Worm (Caenorhabditis elegans): ENCODE measurements around the gene Y73B3B.3.
"Not testable (repeated sequence)": the region's sequence is repeated elsewhere in the genome, so short reads cannot be mapped to it uniquely, and the experiment has no call there.

Gene Y73B3B.3

DNA sequence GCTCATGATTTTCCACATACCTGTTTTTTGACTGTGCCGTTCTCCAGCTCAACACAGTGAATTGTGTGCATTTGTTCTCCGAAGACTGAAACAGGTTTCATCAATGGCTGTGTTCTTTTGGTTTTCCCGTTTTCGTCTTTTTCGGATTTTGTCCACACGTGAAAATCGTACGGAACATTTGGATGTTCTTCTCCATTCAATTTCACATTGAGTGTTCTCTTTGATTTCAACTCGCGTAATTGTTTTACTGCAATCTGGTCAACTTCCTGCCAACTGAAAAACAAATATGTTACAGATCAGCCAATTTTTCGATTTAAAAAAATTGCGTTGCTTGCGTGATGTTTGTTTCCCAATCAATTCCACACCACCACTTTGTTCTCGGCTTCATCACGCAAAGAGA is 19.6 kb downstream of the Y73B3B.3 start, which contains the start of gene AC8.3:
Gene AC8.3 (minus strand): TSS at position 101 of the 400 bp plus-strand sequence.
- not testable (repeated sequence) for TF ChIP-seq ceh-28 (tag; optimal IDR thresholded peaks at IDR 0.05); egl-27 (tag; optimal IDR thresholded peaks at IDR 0.05); fkh-10 (GFP tag; optimal IDR thresholded peaks at IDR 0.05)

DNA sequence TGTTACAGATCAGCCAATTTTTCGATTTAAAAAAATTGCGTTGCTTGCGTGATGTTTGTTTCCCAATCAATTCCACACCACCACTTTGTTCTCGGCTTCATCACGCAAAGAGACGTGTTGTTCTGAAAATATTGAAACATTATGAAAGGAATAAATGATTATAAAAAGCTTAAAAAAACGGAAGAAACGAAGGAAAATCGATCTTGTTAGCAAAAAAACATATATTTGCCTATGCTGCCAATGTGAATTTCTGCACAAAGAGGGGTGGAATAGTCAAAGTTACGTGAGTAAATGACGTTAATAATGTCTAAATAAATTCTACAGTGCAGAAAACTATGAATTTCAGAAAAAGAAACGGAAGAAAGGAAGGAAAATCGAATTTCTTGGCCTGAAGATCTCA is 29.3 kb downstream of the Y73B3B.3 start, which contains the start of gene AC8.10:
Gene AC8.10 (minus strand): TSS at position 101 of the 400 bp plus-strand sequence.
- not testable (repeated sequence) for TF ChIP-seq ztf-11 (tag; optimal IDR thresholded peaks at IDR 0.05); pha-4 (tag; optimal IDR thresholded peaks at IDR 0.05); ama-1 (optimal IDR thresholded peaks at IDR 0.05)
